Worm (Caenorhabditis elegans): Measurements from ENCODE around the gene ebp-2.

- TF ChIP-seq dve-1 (tag; optimal IDR thresholded peaks at IDR 0.05; ENCODE audit: insufficient read depth): peak; percentile 39
- TF ChIP-seq fos-1 (tag; optimal IDR thresholded peaks at IDR 0.05): no peak
- TF ChIP-seq tag-97 (GFP tag; IDR thresholded peaks at IDR 0.05): no peak
- TF ChIP-seq D1046.2 (GFP tag; IDR thresholded peaks at IDR 0.05): no peak
- no peak for TF ChIP-seq aly-2 (tag; optimal IDR thresholded peaks at IDR 0.05)
- no peak for TF ChIP-seq lin-15B (tag; optimal IDR thresholded peaks at IDR 0.05)
- TF ChIP-seq unc-62 (GFP tag; optimal IDR thresholded peaks at IDR 0.05 in 1 of 2): no peak
- no peak for TF ChIP-seq unc-62 (tag; optimal IDR thresholded peaks at IDR 0.05)
- no peak for TF ChIP-seq ces-1 (GFP tag; optimal IDR thresholded peaks at IDR 0.05)
- no peak for TF ChIP-seq hmg-1.1 (GFP tag; IDR thresholded peaks at IDR 0.05)
- TF ChIP-seq pqm-1 (tag; optimal IDR thresholded peaks at IDR 0.05): peak; percentile 54
- no peak for TF ChIP-seq daf-12 (tag; optimal IDR thresholded peaks at IDR 0.05)
- TF ChIP-seq ceh-20 (GFP tag; IDR thresholded peaks at IDR 0.05): no peak
- TF ChIP-seq ztf-7 (tag; optimal IDR thresholded peaks at IDR 0.05): no peak
Measured at ce11 chrII:11459883-11460282, 17.4 kb downstream of the ebp-2 start.

All from whole organism, L4 larva.